Fruit fly (Drosophila melanogaster) whole organism, wandering third instar larva: Measurements from ENCODE around the gene Jig.

Experiments
- Abd-B ChIP-seq: fragments of >200 bp; optimal IDR thresholded peaks from 2 replicates; lab custom pipeline; 2017; ENCODE audit warnings: missing biosample characterization, missing genetic modification characterization
- CG32264 ChIP-seq: fragments of 200-800 bp; sonication (Bioruptor generic); optimal IDR thresholded peaks from 2 replicates; lab custom pipeline; 2016; ENCODE audit warnings: missing biosample characterization, missing genetic modification characterization
- CrebA ChIP-seq: fragments of 200-800 bp; sonication (Bioruptor generic); optimal IDR thresholded peaks from 2 replicates; lab custom pipeline; 2016; ENCODE audit warnings: missing biosample characterization, mild to moderate bottlenecking, missing genetic modification characterization, borderline replicate concordance
- Dif ChIP-seq: fragments of 200-275, 200-300 bp; sonication (Bioruptor generic); optimal IDR thresholded peaks from 2 replicates; lab custom pipeline; 2018; ENCODE audit warnings: missing biosample characterization, missing genetic modification characterization; ENCODE audit not compliant: partially characterized antibody
- GATAd ChIP-seq: sonication (Bioruptor generic); optimal IDR thresholded peaks from 2 replicates; lab custom pipeline; 2016; ENCODE audit warnings: missing biosample characterization, missing genetic modification characterization
- HLH106 ChIP-seq: fragments of 200-800 bp; optimal IDR thresholded peaks from 3 replicates; lab custom pipeline; 2019; ENCODE audit warnings: missing biosample characterization, mild to moderate bottlenecking, missing genetic modification characterization, moderate library complexity
- Hnf4 ChIP-seq: fragments of 200-800 bp; sonication (Bioruptor generic); optimal IDR thresholded peaks from 2 replicates; lab custom pipeline; 2016; ENCODE audit warnings: missing biosample characterization, mild to moderate bottlenecking, missing genetic modification characterization
- Hr83 ChIP-seq: fragments of 200-300 bp; sonication (Bioruptor generic); optimal IDR thresholded peaks from 2 replicates; lab custom pipeline; 2016; ENCODE audit warnings: missing biosample characterization, mild to moderate bottlenecking, missing genetic modification characterization, moderate library complexity; ENCODE audit not compliant: poor library complexity, severe bottlenecking
- Jra ChIP-seq: sonication (Bioruptor generic); optimal IDR thresholded peaks from 2 replicates; lab custom pipeline; 2016; ENCODE audit warnings: missing biosample characterization, missing genetic modification characterization
- Mio ChIP-seq: sonication (Bioruptor generic); optimal IDR thresholded peaks from 2 replicates; lab custom pipeline; 2016; ENCODE audit warnings: missing biosample characterization, missing genetic modification characterization
- Myc ChIP-seq: fragments of >200 bp; optimal IDR thresholded peaks from 2 replicates; lab custom pipeline; 2017
- N ChIP-seq: fragments of >200 bp; optimal IDR thresholded peaks from 2 replicates; lab custom pipeline; 2018; ENCODE audit warnings: missing biosample characterization, missing external identifiers, missing genetic modification characterization
- OdsH ChIP-seq: fragments of 200-800 bp; sonication (Bioruptor generic); optimal IDR thresholded peaks from 2 replicates; lab custom pipeline; 2016; ENCODE audit warnings: missing biosample characterization, mild to moderate bottlenecking, missing genetic modification characterization
- Rel ChIP-seq, 2 experiments: fragments of 200-800 bp; sonication (Bioruptor generic) in 1 of 2; optimal IDR thresholded peaks; 2 replicates in 1 of 2; 3 replicates in 1 of 2; lab custom pipeline; 2016 to 2019; ENCODE audit warnings: mild to moderate bottlenecking in 2 of 2, missing biosample characterization in 2 of 2, missing genetic modification characterization in 2 of 2, moderate library complexity in 1 of 2
- Sp1 ChIP-seq: fragments of 200-800 bp; sonication (Bioruptor generic); optimal IDR thresholded peaks from 3 replicates; lab custom pipeline; 2019; ENCODE audit warnings: missing biosample characterization, mild to moderate bottlenecking, missing genetic modification characterization, moderate library complexity
- Vsx2 ChIP-seq: fragments of 200-300, 225-300 bp; sonication (Bioruptor generic); optimal IDR thresholded peaks from 2 replicates; lab custom pipeline; 2018; ENCODE audit warnings: missing biosample characterization, missing genetic modification characterization; ENCODE audit not compliant: partially characterized antibody
- br ChIP-seq: fragments of 200-800 bp; sonication (Bioruptor generic); optimal IDR thresholded peaks from 2 replicates; lab custom pipeline; 2016; ENCODE audit warnings: missing biosample characterization, missing genetic modification characterization
- brk ChIP-seq: fragments of 200-800 bp; sonication (Bioruptor generic); optimal IDR thresholded peaks from 2 replicates; lab custom pipeline; 2016; ENCODE audit warnings: missing biosample characterization, mild to moderate bottlenecking, missing genetic modification characterization
- dl ChIP-seq, 2 experiments: fragments of 175-275, 200-275 bp in 1 of 2; fragments of 200-275 bp in 1 of 2; sonication (Bioruptor generic); optimal IDR thresholded peaks; lab custom pipeline; 2018; ENCODE audit warnings: mild to moderate bottlenecking in 2 of 2, missing biosample characterization in 2 of 2, missing genetic modification characterization in 2 of 2, moderate library complexity in 2 of 2; ENCODE audit not compliant: partially characterized antibody in 2 of 2, insufficient read depth in 1 of 2
- dmrt93B ChIP-seq: fragments of 200-800 bp; sonication (Bioruptor generic); optimal IDR thresholded peaks from 2 replicates; lab custom pipeline; 2018; ENCODE audit warnings: missing biosample characterization, mild to moderate bottlenecking, missing genetic modification characterization
- dsf ChIP-seq: sonication (Bioruptor generic); optimal IDR thresholded peaks from 2 replicates; lab custom pipeline; 2016; ENCODE audit warnings: missing biosample characterization, missing genetic modification characterization, borderline replicate concordance
- ey ChIP-seq: fragments of 200-800 bp; sonication (Bioruptor generic); optimal IDR thresholded peaks from 2 replicates; lab custom pipeline; 2016; ENCODE audit warnings: missing biosample characterization, missing genetic modification characterization
- foxo ChIP-seq, 2 experiments: fragments of 200-800 bp; sonication (Bioruptor generic); optimal IDR thresholded peaks; 2 replicates in 1 of 2; 3 replicates in 1 of 2; lab custom pipeline; 2016 to 2017; ENCODE audit warnings: missing biosample characterization in 2 of 2, missing genetic modification characterization in 2 of 2
- fru ChIP-seq: fragments of 200-800 bp; sonication (Bioruptor generic); optimal IDR thresholded peaks from 3 replicates; lab custom pipeline; 2016; ENCODE audit warnings: missing biosample characterization, mild to moderate bottlenecking, missing genetic modification characterization
- h ChIP-seq: fragments of 200-800 bp; sonication (Bioruptor generic); optimal IDR thresholded peaks from 3 replicates; lab custom pipeline; 2016; ENCODE audit warnings: missing biosample characterization, mild to moderate bottlenecking, missing genetic modification characterization
- jim ChIP-seq: fragments of 175-275, 200-325 bp; sonication (Bioruptor generic); optimal IDR thresholded peaks from 2 replicates; lab custom pipeline; 2016; ENCODE audit warnings: missing biosample characterization, mild to moderate bottlenecking, missing genetic modification characterization
- lola ChIP-seq: fragments of >200 bp; optimal IDR thresholded peaks from 2 replicates; lab custom pipeline; 2017; ENCODE audit warnings: missing biosample characterization, missing genetic modification characterization
- psq ChIP-seq: fragments of 200-800 bp; sonication (Bioruptor generic); optimal IDR thresholded peaks from 3 replicates; lab custom pipeline; 2017; ENCODE audit warnings: missing biosample characterization, mild to moderate bottlenecking, missing genetic modification characterization, moderate library complexity
- rgr ChIP-seq: fragments of 200-800 bp; sonication (Bioruptor generic); optimal IDR thresholded peaks from 3 replicates; lab custom pipeline; 2016; ENCODE audit warnings: missing biosample characterization, mild to moderate bottlenecking, missing genetic modification characterization
- sage ChIP-seq: fragments of 200-800 bp; sonication (Bioruptor generic); optimal IDR thresholded peaks from 2 replicates; lab custom pipeline; 2016; ENCODE audit warnings: missing biosample characterization, mild to moderate bottlenecking, missing genetic modification characterization
- sv ChIP-seq: fragments of 200-800 bp; sonication (Bioruptor generic); optimal IDR thresholded peaks from 3 replicates; lab custom pipeline; 2016; ENCODE audit warnings: missing biosample characterization, missing genetic modification characterization
- tai ChIP-seq: sonication (Bioruptor generic); optimal IDR thresholded peaks from 2 replicates; lab custom pipeline; 2016; ENCODE audit warnings: missing biosample characterization, missing genetic modification characterization
- usp ChIP-seq: fragments of >200 bp; optimal IDR thresholded peaks from 2 replicates; lab custom pipeline; 2017; ENCODE audit warnings: missing biosample characterization, missing genetic modification characterization
- woc ChIP-seq: sonication (Bioruptor generic); optimal IDR thresholded peaks from 2 replicates; lab custom pipeline; 2016; ENCODE audit warnings: missing biosample characterization, mild to moderate bottlenecking, missing genetic modification characterization

The Jig gene

DNA sequence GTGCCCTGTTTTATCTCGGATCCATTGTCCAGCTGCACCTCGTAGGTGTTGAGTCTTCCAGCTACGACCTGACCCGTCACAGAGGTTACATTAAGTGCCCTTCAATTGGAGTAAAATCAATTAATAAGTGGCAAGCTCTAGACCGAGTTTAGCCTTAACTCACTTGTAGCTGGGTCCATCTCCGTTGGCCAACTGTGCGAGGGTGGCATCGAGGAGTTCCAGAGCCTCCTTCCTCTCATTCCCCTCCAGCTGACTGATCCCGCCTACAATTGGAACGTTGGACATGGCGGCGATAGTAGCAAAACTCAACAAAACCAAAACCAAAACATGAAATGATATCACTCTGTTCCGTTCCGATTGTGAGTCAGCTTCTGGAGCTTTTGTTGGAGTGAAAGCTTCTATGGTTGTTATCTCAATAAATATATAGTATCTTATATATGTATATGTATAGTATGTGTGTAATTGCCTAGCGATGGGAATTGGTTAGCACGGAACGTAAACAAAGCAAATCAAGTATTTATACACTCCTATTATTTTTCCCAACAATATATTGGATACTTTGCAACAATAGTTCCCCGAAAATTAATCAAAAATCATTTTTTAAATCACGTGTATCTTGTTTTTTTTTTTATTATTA lies 7.9 kb downstream of the Jig start, which contains the start of gene CG8066:
Gene CG8066, minus strand, starts transcription at position 347 of the 637 bp plus-strand sequence.
- no peak for TF ChIP-seq dmrt93B (GFP tag; lab: Kevin White, UChicago)
- TF ChIP-seq N (GFP tag; lab: Kevin White, UChicago) = no peak
- no peak for TF ChIP-seq Abd-B (GFP tag; lab: Kevin White, UChicago)
- no peak for TF ChIP-seq fru
- peak; percentile 53 for TF ChIP-seq CrebA (GFP tag; lab: Kevin White, UChicago)
- no peak for TF ChIP-seq Myc
- no peak for TF ChIP-seq br
- no peak for TF ChIP-seq psq (GFP tag; lab: Kevin White, UChicago)
- TF ChIP-seq Hnf4 (GFP tag; lab: Kevin White, UChicago) = peak; percentile 6
- no peak for TF ChIP-seq Vsx2
- TF ChIP-seq rgr (GFP tag; lab: Kevin White, UChicago) = peak; percentile 25
- TF ChIP-seq ey = peak; percentile 3
- TF ChIP-seq Jra (GFP tag; lab: Kevin White, UChicago) = peak; percentile 18
- TF ChIP-seq GATAd (GFP tag; lab: Kevin White, UChicago) = no peak
- TF ChIP-seq Rel (GFP tag; optimal IDR thresholded peaks at IDR 0.05; lab: Kevin White, UChicago) = peak; percentile 28
- TF ChIP-seq Rel (tag; optimal IDR thresholded peaks at IDR 0.05; lab: Kevin White, UChicago) = no peak
- TF ChIP-seq foxo (GFP tag; optimal IDR thresholded peaks at IDR 0.05; lab: Kevin White, UChicago) = peak in 1 of 2 experiments; percentile 37
- TF ChIP-seq jim = no peak
- TF ChIP-seq sage (GFP tag; lab: Kevin White, UChicago) = peak; percentile 65
- TF ChIP-seq usp (GFP tag; lab: Kevin White, UChicago) = no peak
- no peak for TF ChIP-seq dsf

- TF ChIP-seq Dif = peak; percentile 69
- TF ChIP-seq Myc = no peak
- peak; percentile 3 for TF ChIP-seq rgr (GFP tag; lab: Kevin White, UChicago)
- TF ChIP-seq Hnf4 (GFP tag; lab: Kevin White, UChicago) = peak; percentile 11
- TF ChIP-seq, all 38 proteins: peak for 3
These were observed 8.8 kb downstream of the Jig start, which contains the start of gene Cys for dm6 chr3R:14569411-14570107. Cys (minus strand) TSS chr3R:14569644.

DNA sequence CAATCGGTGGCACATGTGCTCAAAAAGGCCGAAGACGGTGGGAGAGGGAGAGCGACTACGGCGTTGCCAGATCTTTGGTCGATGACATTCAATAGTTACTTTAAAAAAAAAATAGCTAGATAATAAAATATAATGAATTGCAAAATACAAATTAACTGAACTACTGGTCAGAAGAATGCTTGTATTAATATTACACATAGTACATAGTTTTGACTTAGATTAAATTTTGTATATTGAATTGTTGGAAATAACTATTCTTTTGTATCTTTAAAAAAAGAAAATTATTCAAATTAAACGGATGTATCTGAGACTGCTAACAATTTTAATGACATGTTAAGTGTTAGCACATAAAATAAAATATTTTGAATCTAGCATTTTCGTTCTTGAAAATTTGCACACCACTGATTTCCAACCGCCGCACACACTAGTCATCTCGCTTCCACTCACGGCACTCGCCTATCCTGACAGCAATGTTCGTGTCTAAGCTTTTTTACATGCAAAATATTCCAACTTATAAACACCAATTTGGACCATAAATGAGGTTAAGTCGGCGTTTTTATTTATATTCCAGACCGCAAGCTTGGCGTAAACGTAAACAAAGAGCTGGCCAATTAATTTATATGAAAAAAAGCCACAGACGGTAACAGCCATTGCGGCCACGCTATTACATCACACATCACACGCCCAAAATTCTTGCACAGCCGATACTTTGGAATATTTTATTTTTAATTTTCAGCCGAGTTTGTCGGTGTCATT lies 14.4 kb downstream of the Jig start:
- no peak for TF ChIP-seq N (GFP tag; lab: Kevin White, UChicago)
- TF ChIP-seq Myc = peak; percentile 87
- TF ChIP-seq tai = no peak
- TF ChIP-seq GATAd (GFP tag; lab: Kevin White, UChicago) = no peak
- TF ChIP-seq usp (GFP tag; lab: Kevin White, UChicago) = no peak
- peak; percentile 14 for TF ChIP-seq dsf
- peak; percentile 69 for TF ChIP-seq ey
- TF ChIP-seq foxo (GFP tag; optimal IDR thresholded peaks at IDR 0.05; lab: Kevin White, UChicago) = peak in 1 of 2 experiments; percentile 86
- TF ChIP-seq h (GFP tag; lab: Kevin White, UChicago) = peak; percentile 61
- peak; percentile 94 for TF ChIP-seq psq (GFP tag; lab: Kevin White, UChicago)
- TF ChIP-seq dmrt93B (GFP tag; lab: Kevin White, UChicago) = peak; percentile 61
- peak; percentile 47 for TF ChIP-seq br
- TF ChIP-seq fru = peak; percentile 60
- peak; percentile 75 for TF ChIP-seq OdsH (GFP tag; lab: Kevin White, UChicago)
- TF ChIP-seq rgr (GFP tag; lab: Kevin White, UChicago) = peak; percentile 74
- no peak for TF ChIP-seq Mio (GFP tag; lab: Kevin White, UChicago)
- peak; percentile 74 for TF ChIP-seq HLH106 (tag; lab: Kevin White, UChicago)
- TF ChIP-seq Hnf4 (GFP tag; lab: Kevin White, UChicago) = peak; percentile 66
- no peak for TF ChIP-seq brk (GFP tag; lab: Kevin White, UChicago)
- TF ChIP-seq dl (GFP tag; optimal IDR thresholded peaks at IDR 0.05; lab: Kevin White, UChicago; ENCODE audit: insufficient read depth in 1 of 2, partially characterized antibody in 2 of 2) = no peak
- no peak for TF ChIP-seq Dif
- no peak for TF ChIP-seq jim
- no peak for TF ChIP-seq Vsx2
- peak; percentile 65 for TF ChIP-seq Jra (GFP tag; lab: Kevin White, UChicago)
- peak; percentile 50 for TF ChIP-seq sv
- TF ChIP-seq CG32264 (GFP tag; lab: Kevin White, UChicago) = no peak
- no peak for TF ChIP-seq CrebA (GFP tag; lab: Kevin White, UChicago)
- no peak for TF ChIP-seq Hr83 (GFP tag; lab: Kevin White, UChicago)
- TF ChIP-seq woc (GFP tag; lab: Kevin White, UChicago) = peak; percentile 68
- peak; percentile 70 for TF ChIP-seq Sp1 (GFP tag; lab: Kevin White, UChicago)
- TF ChIP-seq lola (GFP tag; lab: Kevin White, UChicago) = no peak
- TF ChIP-seq, all 38 proteins: peak for 17
